Worm (Caenorhabditis elegans): Measurements from ENCODE around the gene nlp-46.
A peak's percentile ranks its signal among the peaks of the same experiment; 100 is the strongest.

ce11 chrV:12548830-12549229 is 42.7 kb upstream of the nlp-46 start:
- TF ChIP-seq pqm-1 (tag; optimal IDR thresholded peaks at IDR 0.05) (no peak), mdl-1 (tag; optimal IDR thresholded peaks at IDR 0.05) (no peak), ama-1 (optimal IDR thresholded peaks at IDR 0.05) (peak; percentile 97), ZK546.5 (tag; optimal IDR thresholded peaks at IDR 0.05) (no peak), nhr-25 (tag; optimal IDR thresholded peaks at IDR 0.05) (peak; percentile 45), unc-39 (tag; optimal IDR thresholded peaks at IDR 0.05) (no peak), aly-2 (tag; optimal IDR thresholded peaks at IDR 0.05) (no peak), nfya-1 (tag; optimal IDR thresholded peaks at IDR 0.05; ENCODE audit: insufficient read depth) (no peak), ceh-16 (tag; optimal IDR thresholded peaks at IDR 0.05) (no peak), skn-1 (tag; optimal IDR thresholded peaks at IDR 0.05) (no peak)

All from whole organism, L3 larva.